Fruit fly (Drosophila melanogaster): Measurements from ENCODE around the gene sls.

Gene sls

dm6 chr3L:2151588-2152372, 36.4 kb upstream of the sls start, which contains the start of gene zormin (continued):
- no peak for TF ChIP-seq Hmx (GFP tag; optimal IDR thresholded peaks at IDR 0.05)
- TF ChIP-seq CG31388 (GFP tag; optimal IDR thresholded peaks at IDR 0.05): no peak
- peak; percentile 50; the same call in 1 of the 3 replicates for TF ChIP-seq ase (GFP tag; IDR thresholded peaks at IDR 0.05)
- TF ChIP-seq emc (GFP tag; optimal IDR thresholded peaks at IDR 0.05): no peak
- TF ChIP-seq Hey (tag; optimal IDR thresholded peaks at IDR 0.05): no peak
- no peak for TF ChIP-seq pita (GFP tag; optimal IDR thresholded peaks at IDR 0.05)
- no peak for TF ChIP-seq Sry-δ (GFP tag; optimal IDR thresholded peaks at IDR 0.05)
- no peak for TF ChIP-seq slbo (GFP tag; IDR thresholded peaks at IDR 0.05)
- no peak; the same call in 2 of the 3 replicates for TF ChIP-seq CG11093 (GFP tag; IDR thresholded peaks at IDR 0.05)
- no peak for TF ChIP-seq CG3847 (GFP tag; IDR thresholded peaks at IDR 0.05)
- no peak for TF ChIP-seq her (GFP tag; optimal IDR thresholded peaks at IDR 0.05)
- no peak for TF ChIP-seq Side (GFP tag; optimal IDR thresholded peaks at IDR 0.05)
- no peak for TF ChIP-seq Ravus (GFP tag; IDR thresholded peaks at IDR 0.05)
- TF ChIP-seq otp (GFP tag; IDR thresholded peaks at IDR 0.05): no peak
- peak; percentile 13; the same call in 1 of the 2 replicates for TF ChIP-seq E2f2 (GFP tag; IDR thresholded peaks at IDR 0.05)
- TF ChIP-seq grn (GFP tag; optimal IDR thresholded peaks at IDR 0.05): no peak
- TF ChIP-seq Meics (GFP tag; optimal IDR thresholded peaks at IDR 0.05): no peak
- TF ChIP-seq trem (tag; optimal IDR thresholded peaks at IDR 0.05): no peak
- no peak for TF ChIP-seq da (GFP tag; optimal IDR thresholded peaks at IDR 0.05)
- no peak for TF ChIP-seq HmgZ (tag; optimal IDR thresholded peaks at IDR 0.05)
- TF ChIP-seq CG13123 (GFP tag; optimal IDR thresholded peaks at IDR 0.05): no peak
- TF ChIP-seq CG6654 (GFP tag; optimal IDR thresholded peaks at IDR 0.05): no peak
- TF ChIP-seq CG11247 (GFP tag; IDR thresholded peaks at IDR 0.05): 0 out of 2 replicates have a peak, but pooled peaks have one; percentile 21
- no peak for TF ChIP-seq Dip2 (GFP tag; IDR thresholded peaks at IDR 0.05)
- no peak for TF ChIP-seq fru (optimal IDR thresholded peaks at IDR 0.05)
- no peak for TF ChIP-seq CG1792 (GFP tag; optimal IDR thresholded peaks at IDR 0.05)
- no peak for TF ChIP-seq TFAM (GFP tag; optimal IDR thresholded peaks at IDR 0.05)
- TF ChIP-seq CG4854 (GFP tag; optimal IDR thresholded peaks at IDR 0.05): no peak
- TF ChIP-seq CG6813 (GFP tag; optimal IDR thresholded peaks at IDR 0.05): no peak
- TF ChIP-seq dmrt11E (tag; optimal IDR thresholded peaks at IDR 0.05): no peak
- no peak for TF ChIP-seq esg (GFP tag; conservative IDR thresholded peaks at IDR 0.05)
- TF ChIP-seq sisA (GFP tag; IDR thresholded peaks at IDR 0.05): peak; percentile 75
- no peak for TF ChIP-seq NK7.1 (GFP tag; optimal IDR thresholded peaks at IDR 0.05)
- TF ChIP-seq CG8765 (GFP tag; IDR thresholded peaks at IDR 0.05): no peak
- no peak for TF ChIP-seq CG4328 (GFP tag; optimal IDR thresholded peaks at IDR 0.05)
- no peak for TF ChIP-seq Oaz (GFP tag; IDR thresholded peaks at IDR 0.05)
- no peak for TF ChIP-seq hth (optimal IDR thresholded peaks at IDR 0.05)
- TF ChIP-seq Taf1 (GFP tag; IDR thresholded peaks at IDR 0.05): no peak
- no peak for TF ChIP-seq CG7928 (GFP tag; optimal IDR thresholded peaks at IDR 0.05)
- TF ChIP-seq CG6765 (GFP tag; optimal IDR thresholded peaks at IDR 0.05): no peak
- no peak for TF ChIP-seq maf-S (GFP tag; optimal IDR thresholded peaks at IDR 0.05)
- TF ChIP-seq CG4360 (GFP tag; IDR thresholded peaks at IDR 0.05): 0 out of 2 replicates have a peak, but pooled peaks have one; percentile 5
- peak; percentile 28 to 31 for TF ChIP-seq bsh (GFP tag; optimal IDR thresholded peaks at IDR 0.05)
- TF ChIP-seq dan (GFP tag; IDR thresholded peaks at IDR 0.05): no peak
- no peak for TF ChIP-seq inv (GFP tag; IDR thresholded peaks at IDR 0.05; ENCODE audit: partially characterized antibody)
- peak; percentile 15 for TF ChIP-seq Hsf (GFP tag; optimal IDR thresholded peaks at IDR 0.05)
- no peak for TF ChIP-seq Atf6 (GFP tag; IDR thresholded peaks at IDR 0.05)
- TF ChIP-seq ash1 (GFP tag; optimal IDR thresholded peaks at IDR 0.05): no peak
- TF ChIP-seq CG11560 (tag; IDR thresholded peaks at IDR 0.05): no peak
- no peak for TF ChIP-seq fd64A (GFP tag; optimal IDR thresholded peaks at IDR 0.05)
- no peak for TF ChIP-seq pho (GFP tag; optimal IDR thresholded peaks at IDR 0.05)
- no peak for TF ChIP-seq gsb-n (tag; optimal IDR thresholded peaks at IDR 0.05)
